Worm (Caenorhabditis elegans) whole organism, mixed stage, embryonic: ENCODE measurements around the gene C34F11.5.
"Not testable (repeated sequence)": the region's sequence is repeated elsewhere in the genome, so short reads cannot be mapped to it uniquely, and the experiment has no call there.

Experiments used
- M03D4.4 ChIP-seq: sonication (generic microtip); optimal IDR thresholded peaks from 2 replicates; lab custom pipeline; 2017; ENCODE audit warnings: mild to moderate bottlenecking, missing genetic modification characterization, missing compliant biosample characterization
- blmp-1 ChIP-seq: fragments of 150-350 bp; optimal IDR thresholded peaks from 2 replicates; lab custom pipeline; 2014; ENCODE audit warnings: missing biosample characterization, missing genetic modification characterization
- ceh-39 ChIP-seq: fragments of 150-350 bp; optimal IDR thresholded peaks from 2 replicates; lab custom pipeline; 2014; ENCODE audit warnings: missing biosample characterization, missing genetic modification characterization
- ceh-43 ChIP-seq: fragments of 200-800 bp; sonication (Bioruptor generic); optimal IDR thresholded peaks from 2 replicates; lab custom pipeline; 2018; ENCODE audit warnings: mild to moderate bottlenecking, missing genetic modification characterization, moderate library complexity, missing compliant biosample characterization
- ceh-83 ChIP-seq: fragments of 200-800 bp; sonication (Bioruptor generic); optimal IDR thresholded peaks from 2 replicates; lab custom pipeline; 2018; ENCODE audit warnings: mild to moderate bottlenecking, missing genetic modification characterization, missing compliant biosample characterization
- ces-1 ChIP-seq: fragments of 150-350 bp; optimal IDR thresholded peaks from 2 replicates; lab custom pipeline; 2014; ENCODE audit warnings: missing biosample characterization, missing genetic modification reagents, missing genetic modification characterization
- cnd-1 ChIP-seq: fragments of 200-800 bp; sonication (Bioruptor generic); optimal IDR thresholded peaks from 2 replicates; lab custom pipeline; 2018; ENCODE audit warnings: mild to moderate bottlenecking, missing genetic modification characterization, missing compliant biosample characterization
- drap-1 ChIP-seq: fragments of 200-800 bp; sonication (Bioruptor generic); optimal IDR thresholded peaks from 3 replicates; lab custom pipeline; 2018; ENCODE audit warnings: mild to moderate bottlenecking, missing genetic modification characterization, missing compliant biosample characterization
- elt-1 ChIP-seq: sonication (generic microtip); optimal IDR thresholded peaks from 2 replicates; lab custom pipeline; 2017; ENCODE audit warnings: missing genetic modification characterization, mild to moderate bottlenecking, missing compliant biosample characterization, antibody characterized with exemption, moderate library complexity, borderline replicate concordance; ENCODE audit not compliant: insufficient read depth
- elt-3 ChIP-seq: fragments of 150-350 bp; optimal IDR thresholded peaks from 2 replicates; lab custom pipeline; 2014; ENCODE audit warnings: missing biosample characterization, missing genetic modification characterization
- flh-1 ChIP-seq: fragments of 200-800 bp; sonication (Bioruptor generic); optimal IDR thresholded peaks from 2 replicates; lab custom pipeline; 2018; ENCODE audit warnings: mild to moderate bottlenecking, missing genetic modification characterization, moderate library complexity, missing compliant biosample characterization
- hlh-1 ChIP-seq: fragments of 150-350 bp; optimal IDR thresholded peaks from 2 replicates; lab custom pipeline; 2014; ENCODE audit warnings: missing biosample characterization, missing genetic modification reagents, missing genetic modification characterization
- lin-13 ChIP-seq: fragments of 150-350 bp; optimal IDR thresholded peaks from 2 replicates; lab custom pipeline; 2014; ENCODE audit warnings: missing biosample characterization, missing genetic modification characterization
- lin-32 ChIP-seq: fragments of 200-800 bp; sonication (Bioruptor generic); optimal IDR thresholded peaks from 2 replicates; lab custom pipeline; 2018; ENCODE audit warnings: mild to moderate bottlenecking, missing genetic modification characterization, missing compliant biosample characterization
- lsy-2 ChIP-seq: fragments of 150-350 bp; optimal IDR thresholded peaks from 2 replicates; lab custom pipeline; 2014; ENCODE audit warnings: missing biosample characterization, missing genetic modification characterization
- mab-5 ChIP-seq: fragments of 150-350 bp; optimal IDR thresholded peaks from 2 replicates; lab custom pipeline; 2014; ENCODE audit warnings: missing biosample characterization, missing genetic modification characterization
- mep-1 ChIP-seq: fragments of 150-350 bp; optimal IDR thresholded peaks from 2 replicates; lab custom pipeline; 2017; ENCODE audit warnings: missing biosample characterization, missing genetic modification reagents, missing genetic modification characterization, inconsistent platforms
- mls-2 ChIP-seq: sonication (generic microtip); optimal IDR thresholded peaks from 2 replicates; lab custom pipeline; 2016; ENCODE audit warnings: mild to moderate bottlenecking, missing genetic modification characterization, moderate library complexity, missing compliant biosample characterization
- nhr-12 ChIP-seq: fragments of 150-350 bp; optimal IDR thresholded peaks from 2 replicates; lab custom pipeline; 2014; ENCODE audit warnings: missing biosample characterization, missing genetic modification characterization
- nhr-2 ChIP-seq: fragments of 150-350 bp; optimal IDR thresholded peaks from 2 replicates; lab custom pipeline; 2014; ENCODE audit warnings: missing biosample characterization, missing genetic modification characterization
- nhr-237 ChIP-seq: fragments of 150-350 bp; optimal IDR thresholded peaks from 2 replicates; lab custom pipeline; 2014; ENCODE audit warnings: missing biosample characterization, missing genetic modification characterization
- pha-4 ChIP-seq: fragments of 150-350 bp; optimal IDR thresholded peaks from 2 replicates; lab custom pipeline; 2018; ENCODE audit warnings: missing biosample characterization, missing genetic modification reagents, missing genetic modification characterization
- sem-2 ChIP-seq: fragments of 200-800 bp; sonication (Bioruptor generic); optimal IDR thresholded peaks from 2 replicates; lab custom pipeline; 2018; ENCODE audit warnings: mild to moderate bottlenecking, missing genetic modification characterization, missing compliant biosample characterization
- snpc-4 ChIP-seq: fragments of 150-350 bp; optimal IDR thresholded peaks from 2 replicates; lab custom pipeline; 2014; ENCODE audit warnings: missing biosample characterization, missing genetic modification characterization
- tbx-8 ChIP-seq: fragments of 200-800 bp; sonication (Bioruptor generic); optimal IDR thresholded peaks from 2 replicates; lab custom pipeline; 2018; ENCODE audit warnings: mild to moderate bottlenecking, missing genetic modification characterization, moderate library complexity, missing compliant biosample characterization
- zip-8 ChIP-seq: fragments of 150-350 bp; optimal IDR thresholded peaks from 2 replicates; lab custom pipeline; 2014; ENCODE audit warnings: missing biosample characterization, missing genetic modification characterization
- ztf-11 ChIP-seq: fragments of 150-350 bp; optimal IDR thresholded peaks from 2 replicates; lab custom pipeline; 2014; ENCODE audit warnings: missing biosample characterization, missing genetic modification characterization

Gene C34F11.5

DNA sequence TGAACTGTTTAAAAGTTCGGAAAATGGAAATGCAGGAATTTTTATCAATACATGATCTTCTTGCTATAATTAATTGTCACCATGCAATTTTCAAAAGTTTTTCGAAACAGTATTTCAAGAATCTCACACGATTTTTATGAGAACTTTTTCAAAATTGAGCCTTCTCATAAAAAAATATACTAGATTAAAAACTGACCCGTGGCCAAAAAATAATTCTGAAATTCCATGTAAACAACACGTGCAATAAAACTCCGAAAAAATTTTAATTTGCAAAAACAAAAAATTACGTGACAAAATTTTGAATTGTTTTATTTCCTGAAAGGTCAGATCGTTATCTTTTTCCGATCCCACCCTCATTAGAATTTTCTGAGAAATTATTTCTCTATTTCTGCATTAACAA lies at the start of gene C34F11.5:
Gene C34F11.5 (plus strand): TSS at position 301 of the 400 bp plus-strand sequence.
- TF ChIP-seq blmp-1 (tag; lab: Kevin White, UChicago), result no peak
- no peak for TF ChIP-seq zip-8 (tag; lab: Kevin White, UChicago)
- no peak for TF ChIP-seq flh-1 (GFP tag; lab: Kevin White, UChicago)
- no peak for TF ChIP-seq M03D4.4 (tag; lab: Kevin White, UChicago)
- TF ChIP-seq ceh-83 (GFP tag; lab: Kevin White, UChicago), result no peak

ce11 chrII:5148349-5148748 lies 47.3 kb upstream of the C34F11.5 start, which contains the start of gene F58A6.5:
F58A6.5 (minus strand) TSS chrII:5148449.
- no peak for TF ChIP-seq ceh-43 (GFP tag; lab: Kevin White, UChicago)
- TF ChIP-seq, all 35 proteins: peak for 0

DNA sequence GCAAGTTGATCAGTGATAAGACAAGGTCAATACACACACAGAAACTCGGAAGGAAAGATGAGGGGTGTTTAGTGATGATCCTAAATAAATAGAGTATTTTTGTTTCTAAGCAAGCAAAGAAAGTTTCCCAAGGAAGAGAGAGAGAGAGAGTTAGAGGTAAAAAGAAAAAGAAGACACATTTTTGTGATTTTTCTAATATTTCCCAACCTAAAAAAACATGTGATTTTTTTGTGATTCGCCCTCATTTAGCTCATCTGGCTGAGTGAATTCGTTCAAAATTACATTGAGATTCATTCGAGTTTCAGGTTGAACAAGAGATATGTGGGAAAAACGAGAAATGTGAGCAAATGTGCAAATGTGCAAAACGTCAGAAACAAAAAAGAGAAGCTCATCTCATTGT lies 44.8 kb upstream of the C34F11.5 start, which contains the start of gene srb-16:
Gene srb-16 (minus strand): TSS at position 101 of the 400 bp plus-strand sequence.
- TF ChIP-seq mep-1 (no peak), cnd-1 (tag; lab: Kevin White, UChicago) (no peak), ceh-39 (tag; lab: Kevin White, UChicago) (no peak)

ce11 chrII:5154540-5154939 lies 41.1 kb upstream of the C34F11.5 start, which contains the start of gene srb-12:
srb-12 (minus strand) TSS chrII:5154640.
- TF ChIP-seq ceh-43 (GFP tag; lab: Kevin White, UChicago) (no peak), M03D4.4 (tag; lab: Kevin White, UChicago) (no peak), cnd-1 (tag; lab: Kevin White, UChicago) (no peak), nhr-237 (no peak), blmp-1 (tag; lab: Kevin White, UChicago) (no peak), hlh-1 (tag; lab: Kevin White, UChicago) (no peak), mls-2 (tag; lab: Kevin White, UChicago) (no peak), sem-2 (GFP tag; lab: Kevin White, UChicago) (no peak), ces-1 (GFP tag; lab: Kevin White, UChicago) (no peak), mep-1 (no peak), snpc-4 (no peak), ztf-11 (no peak), ceh-39 (tag; lab: Kevin White, UChicago) (no peak)

ce11 chrII:5156983-5157382 lies 38.6 kb upstream of the C34F11.5 start, which contains the start of gene msp-45:
msp-45 (minus strand) TSS chrII:5157083.
- TF ChIP-seq drap-1 (GFP tag; lab: Kevin White, UChicago), result no peak
- TF ChIP-seq lsy-2, result no peak
- no peak for TF ChIP-seq mab-5 (tag; lab: Kevin White, UChicago)
- TF ChIP-seq cnd-1 (tag; lab: Kevin White, UChicago), result no peak
- TF ChIP-seq ztf-11, result no peak
- no peak for TF ChIP-seq elt-1 (tag; lab: Kevin White, UChicago)
- TF ChIP-seq lin-13 (tag; lab: Kevin White, UChicago), result no peak
- TF ChIP-seq mep-1, result no peak
- TF ChIP-seq pha-4, result no peak
- TF ChIP-seq nhr-2, result no peak
- no peak for TF ChIP-seq elt-3 (tag; lab: Kevin White, UChicago)
- no peak for TF ChIP-seq lin-32 (GFP tag; lab: Kevin White, UChicago)
- no peak for TF ChIP-seq flh-1 (GFP tag; lab: Kevin White, UChicago)
- no peak for TF ChIP-seq tbx-8 (GFP tag; lab: Kevin White, UChicago)
- no peak for TF ChIP-seq hlh-1 (tag; lab: Kevin White, UChicago)
- no peak for TF ChIP-seq ces-1 (GFP tag; lab: Kevin White, UChicago)

DNA sequence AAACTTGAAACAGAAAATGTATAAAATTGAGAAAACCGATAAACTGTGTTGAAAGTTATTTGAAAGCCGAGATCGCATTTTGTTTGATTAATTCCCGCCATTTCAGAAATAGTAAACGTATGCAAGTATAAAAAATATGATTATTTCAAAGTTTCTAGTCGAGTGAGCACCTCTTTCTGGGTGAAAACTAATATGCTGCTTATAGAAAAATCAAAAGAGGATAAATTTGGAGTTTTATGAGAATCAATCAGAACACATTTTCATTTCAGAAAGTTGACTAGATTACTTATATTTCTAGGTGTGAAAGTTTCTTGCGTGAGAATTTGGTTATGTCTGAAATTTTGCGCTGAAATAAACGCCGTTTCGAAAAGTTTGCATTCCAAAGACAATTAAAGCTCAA lies 38.1 kb upstream of the C34F11.5 start, which contains the start of gene srb-13:
Gene srb-13 (minus strand): TSS at position 101 of the 400 bp plus-strand sequence.
- TF ChIP-seq drap-1 (GFP tag; lab: Kevin White, UChicago) (no peak), nhr-2 (no peak), cnd-1 (tag; lab: Kevin White, UChicago) (no peak), tbx-8 (GFP tag; lab: Kevin White, UChicago) (no peak), nhr-12 (tag; lab: Kevin White, UChicago) (no peak), ztf-11 (no peak), blmp-1 (tag; lab: Kevin White, UChicago) (no peak)
- TF ChIP-seq, all 35 proteins: peak for 0

ce11 chrII:5158774-5159173 lies 36.8 kb upstream of the C34F11.5 start, which contains the start of gene F58A6.9:
F58A6.9 (minus strand) TSS chrII:5158874.
- not testable (repeated sequence) for TF ChIP-seq pha-4; cnd-1 (tag; lab: Kevin White, UChicago); nhr-2
